Worm (Caenorhabditis elegans): ENCODE results near the gene Y71H10B.1.

DNA sequence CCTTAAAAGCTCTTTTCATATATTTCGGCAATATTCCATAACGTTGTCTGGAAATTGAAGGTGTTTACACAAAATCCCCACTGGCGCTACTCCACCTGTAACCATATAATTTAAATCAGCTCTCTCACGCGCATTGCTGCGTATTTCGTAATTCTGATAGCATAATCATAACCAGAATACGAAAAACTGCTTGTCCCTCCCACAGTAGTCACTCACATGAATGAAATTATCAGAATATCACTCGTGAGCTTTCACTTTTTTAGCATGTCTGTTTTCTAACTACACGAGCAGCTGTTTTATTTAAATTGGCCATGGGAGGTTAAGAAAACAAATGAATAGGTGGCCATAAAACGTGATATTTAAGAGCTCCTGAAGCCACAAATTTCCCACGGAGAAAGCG is 20.3 kb downstream of the Y71H10B.1 start:
- TF ChIP-seq somi-1 (GFP tag; optimal IDR thresholded peaks at IDR 0.05): no peak
- TF ChIP-seq repo-1 (tag; optimal IDR thresholded peaks at IDR 0.05): no peak
- no peak for TF ChIP-seq cebp-1 (GFP tag; IDR thresholded peaks at IDR 0.05)
- no peak for TF ChIP-seq cebp-1 (tag; optimal IDR thresholded peaks at IDR 0.05)
